Fruit fly (Drosophila melanogaster) S2 (cell line): ENCODE measurements around the gene Wwox.

Experiments
- CG8478 ChIP-seq: fragments of >200 bp; optimal IDR thresholded peaks from 2 replicates; lab custom pipeline; 2018
- CTCF ChIP-seq, 2 experiments: fragments of >200 bp; optimal IDR thresholded peaks; 2 replicates each; lab custom pipeline; 2018

- TF ChIP-seq CTCF (optimal IDR thresholded peaks at IDR 0.05; lab: Kevin White, UChicago) (no peak), CG8478 (lab: Kevin White, UChicago) (no peak)
Observed at dm6 chr2L:7991391-7991876, 12.7 kb downstream of the Wwox start.
